Worm (Caenorhabditis elegans): ENCODE measurements around the gene F11E6.6.

DNA sequence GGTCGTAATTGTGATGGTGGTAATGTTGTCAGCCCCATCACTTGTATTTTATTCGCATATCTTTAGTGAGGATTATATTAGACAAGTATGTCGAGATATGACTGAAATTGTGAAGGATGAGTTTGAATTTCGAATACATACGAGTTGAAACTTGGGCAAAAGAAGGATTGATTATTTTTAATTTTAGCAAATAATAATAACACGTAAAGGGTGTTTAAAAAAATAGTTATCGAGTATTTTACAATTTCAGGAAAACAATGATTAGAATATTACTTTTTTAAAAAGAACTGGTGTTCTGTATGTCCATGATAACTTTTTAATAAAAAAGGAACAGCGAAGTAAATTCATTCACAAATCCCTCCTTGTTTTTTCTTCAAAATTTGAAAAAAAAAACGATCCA, 15.3 kb downstream of the F11E6.6 start, which contains the start of gene F11E6.8:
- no peak for TF ChIP-seq elt-3 (tag; optimal IDR thresholded peaks at IDR 0.05)
- TF ChIP-seq ztf-11 (tag; optimal IDR thresholded peaks at IDR 0.05) = no peak
- no peak for TF ChIP-seq unc-62 (GFP tag; optimal IDR thresholded peaks at IDR 0.05)
- no peak for TF ChIP-seq lin-13 (tag; optimal IDR thresholded peaks at IDR 0.05)
- TF ChIP-seq zip-8 (tag; optimal IDR thresholded peaks at IDR 0.05) = no peak
- no peak for TF ChIP-seq lsy-2 (tag; optimal IDR thresholded peaks at IDR 0.05)
- no peak for TF ChIP-seq snpc-4 (tag; optimal IDR thresholded peaks at IDR 0.05)
- no peak for TF ChIP-seq nhr-28 (tag; optimal IDR thresholded peaks at IDR 0.05)
- no peak for TF ChIP-seq nhr-76 (tag; optimal IDR thresholded peaks at IDR 0.05)
